Fruit fly (Drosophila melanogaster): ENCODE results near the gene Pgcl.

DNA sequence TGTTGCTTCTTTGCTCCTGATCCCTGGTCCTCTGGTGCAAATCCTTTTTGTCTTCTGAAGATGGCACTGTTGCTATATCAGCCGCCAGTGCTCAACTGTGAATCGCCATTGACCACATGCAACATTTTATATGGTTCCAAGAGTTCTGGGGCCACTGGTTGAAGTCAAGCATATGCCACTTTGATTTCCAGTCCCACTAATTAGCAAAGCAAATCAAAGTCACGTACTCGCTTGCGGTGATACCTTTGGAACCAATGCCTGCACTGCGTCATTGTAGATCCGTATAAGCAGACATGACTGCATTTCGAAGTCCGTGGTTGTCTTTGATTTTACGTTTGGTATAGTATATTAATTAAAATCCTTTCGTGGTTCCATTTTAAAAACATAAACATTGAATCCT lies 32.0 kb upstream of the Pgcl start, which contains the start of gene Cyp4g1:
- TF ChIP-seq dsf (GFP tag; optimal IDR thresholded peaks at IDR 0.05; ENCODE audit: borderline replicate concordance), result no peak
- no peak for TF ChIP-seq usp (GFP tag; optimal IDR thresholded peaks at IDR 0.05)
- no peak for TF ChIP-seq CG9705 (GFP tag; optimal IDR thresholded peaks at IDR 0.05)
- no peak for TF ChIP-seq Myc (optimal IDR thresholded peaks at IDR 0.05)
- no peak for TF ChIP-seq N (GFP tag; optimal IDR thresholded peaks at IDR 0.05)
- TF ChIP-seq fru (GFP tag; optimal IDR thresholded peaks at IDR 0.05), result no peak
- no peak for TF ChIP-seq rgr (GFP tag; optimal IDR thresholded peaks at IDR 0.05)
- TF ChIP-seq pan (optimal IDR thresholded peaks at IDR 0.05), result no peak
- TF ChIP-seq h (GFP tag; optimal IDR thresholded peaks at IDR 0.05), result no peak
- TF ChIP-seq foxo (GFP tag; optimal IDR thresholded peaks at IDR 0.05), result no peak
- no peak for TF ChIP-seq CrebA (GFP tag; optimal IDR thresholded peaks at IDR 0.05; ENCODE audit: borderline replicate concordance)
- TF ChIP-seq Abd-B (GFP tag; optimal IDR thresholded peaks at IDR 0.05), result no peak

All from whole organism, wandering third instar larva.